Fruit fly (Drosophila melanogaster) Kc167 (cell line): Measurements from ENCODE around the gene Dyro.

Source experiments
- Myc ChIP-seq: fragments of >200 bp; optimal IDR thresholded peaks from 2 replicates; lab custom pipeline; 2017; ENCODE audit warnings: missing external identifiers
- Sin3A ChIP-seq: fragments of >200 bp; optimal IDR thresholded peaks from 2 replicates; lab custom pipeline; 2018; ENCODE audit warnings: missing external identifiers
- h ChIP-seq: fragments of >200 bp; optimal IDR thresholded peaks from 3 replicates; lab custom pipeline; 2018; ENCODE audit warnings: missing external identifiers
- insv ChIP-seq: fragments of >200 bp; optimal IDR thresholded peaks from 3 replicates; lab custom pipeline; 2018; ENCODE audit warnings: missing external identifiers
- psq ChIP-seq: fragments of >200 bp; optimal IDR thresholded peaks from 2 replicates; lab custom pipeline; 2017; ENCODE audit warnings: missing external identifiers
- ttk ChIP-seq: sonication (Bioruptor generic); optimal IDR thresholded peaks from 2 replicates; lab custom pipeline; 2017; ENCODE audit warnings: missing external identifiers

DNA sequence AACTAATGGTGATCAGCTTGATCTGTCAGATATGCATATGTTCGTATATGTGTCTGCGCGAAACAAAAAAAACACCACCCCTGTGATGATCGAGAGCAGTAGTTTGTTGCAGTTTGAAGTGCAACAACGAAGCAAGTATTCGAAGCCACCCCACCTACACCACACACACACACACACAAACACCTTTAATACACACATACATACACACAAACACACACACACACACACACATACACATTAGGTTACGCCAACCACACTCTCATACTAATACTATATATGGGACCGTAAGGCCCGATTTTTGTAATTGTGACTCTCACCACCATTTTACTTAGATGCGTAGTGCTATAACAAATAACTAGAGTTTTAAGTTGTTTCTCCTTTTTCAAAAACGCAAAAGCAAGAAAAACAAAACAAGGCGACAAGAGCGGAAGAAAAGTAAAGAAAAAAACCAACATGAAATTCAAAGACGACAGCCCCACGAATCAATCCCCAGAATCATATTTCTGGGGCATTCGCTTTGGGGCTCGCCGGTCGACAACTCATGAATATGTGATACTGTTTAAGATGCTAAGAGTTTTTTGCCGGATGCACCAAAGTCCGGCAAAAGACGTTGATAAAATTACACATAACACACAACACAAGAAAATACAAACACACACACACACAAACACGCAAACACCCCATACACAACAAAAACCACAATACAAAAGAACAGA, 41.1 kb downstream of the Dyro start:
- TF ChIP-seq ttk (lab: Kevin White, UChicago): no peak
- TF ChIP-seq Myc: no peak
- no peak for TF ChIP-seq insv
- TF ChIP-seq h (lab: Kevin White, UChicago): no peak
- TF ChIP-seq Sin3A (lab: Kevin White, UChicago): no peak
- no peak for TF ChIP-seq psq (lab: Kevin White, UChicago)
